Fruit fly (Drosophila melanogaster) whole organism, embryonic: Measurements from ENCODE around the gene rost.

Experiments used
- CG10366 ChIP-seq: fragments of 200-800 bp; sonication (Bioruptor generic); IDR thresholded peaks from 2 replicates; pipeline ENCODE4 v1.3.6; 2022; ENCODE audit warnings: missing biosample characterization, missing genetic modification characterization
- CG12744 ChIP-seq: fragments of 200-800 bp; sonication (Bioruptor generic); optimal IDR thresholded peaks from 2 replicates; lab custom pipeline; 2016; ENCODE audit warnings: missing biosample characterization, missing genetic modification characterization
- CG14860 ChIP-seq: fragments of 200-800 bp; sonication (Bioruptor generic); IDR thresholded peaks from 3 replicates; pipeline ENCODE4 v1.3.6; 2022; ENCODE audit warnings: missing biosample characterization, missing genetic modification characterization; ENCODE audit not compliant: partially characterized antibody
- CG15269 ChIP-seq: fragments of 200-800 bp; sonication (Bioruptor generic); optimal IDR thresholded peaks from 2 replicates; lab custom pipeline; 2018; ENCODE audit warnings: missing biosample characterization, mild to moderate bottlenecking, missing genetic modification characterization, moderate library complexity
- CG16813 ChIP-seq: fragments of 200-800 bp; sonication (Bioruptor generic); IDR thresholded peaks from 3 replicates; pipeline ENCODE4 v1.3.6; 2022; ENCODE audit warnings: missing biosample characterization, missing genetic modification characterization; ENCODE audit not compliant: partially characterized antibody
- CG18476 ChIP-seq: fragments of 200-800 bp; sonication (Bioruptor generic); optimal IDR thresholded peaks from 2 replicates; lab custom pipeline; 2016; ENCODE audit warnings: missing biosample characterization, mild to moderate bottlenecking, missing genetic modification characterization
- CG2199 ChIP-seq: fragments of 200-800 bp; sonication (Bioruptor generic); IDR thresholded peaks from 3 replicates; pipeline ENCODE4 v1.3.6; 2022; ENCODE audit warnings: missing biosample characterization, missing genetic modification characterization
- CG2875 ChIP-seq: fragments of 200-800 bp; sonication (Bioruptor generic); optimal IDR thresholded peaks from 2 replicates; lab custom pipeline; 2017; ENCODE audit warnings: missing biosample characterization, mild to moderate bottlenecking, missing genetic modification characterization, missing genetic modification reagents
- CG31365 ChIP-seq: fragments of 200-800 bp; sonication (Bioruptor generic); optimal IDR thresholded peaks from 2 replicates; lab custom pipeline; 2018; ENCODE audit warnings: missing biosample characterization, mild to moderate bottlenecking, missing genetic modification characterization
- CG34376 ChIP-seq: fragments of 200-800 bp; sonication (Bioruptor generic); optimal IDR thresholded peaks from 2 replicates; lab custom pipeline; 2018; ENCODE audit warnings: missing biosample characterization, mild to moderate bottlenecking, missing genetic modification characterization
- CG3726 ChIP-seq: fragments of 200-800 bp; sonication (Bioruptor generic); IDR thresholded peaks from 3 replicates; pipeline ENCODE4, ENCODE4 v1.3.6; 2022; ENCODE audit warnings: missing biosample characterization, missing genetic modification characterization
- CG6254 ChIP-seq: fragments of 200-800 bp; sonication (Bioruptor generic); optimal IDR thresholded peaks from 3 replicates; lab custom pipeline; 2017; ENCODE audit warnings: mild to moderate bottlenecking, missing biosample characterization, missing genetic modification reagents, missing genetic modification characterization
- CG7987 ChIP-seq: fragments of 200-800 bp; sonication (Bioruptor generic); optimal IDR thresholded peaks from 2 replicates; lab custom pipeline; 2018; ENCODE audit warnings: missing biosample characterization, mild to moderate bottlenecking, missing genetic modification characterization, moderate library complexity
- CG8359 ChIP-seq: fragments of 200-800 bp; sonication (Bioruptor generic); optimal IDR thresholded peaks from 2 replicates; lab custom pipeline; 2017; ENCODE audit warnings: missing biosample characterization, mild to moderate bottlenecking, missing genetic modification characterization, borderline replicate concordance
- CG9215 ChIP-seq: fragments of 200-800 bp; sonication (Bioruptor generic); IDR thresholded peaks from 2 replicates; pipeline ENCODE4 v1.3.6; 2022; ENCODE audit warnings: missing biosample characterization, missing genetic modification characterization
- Elba2 ChIP-seq: fragments of 200-800 bp; sonication (Bioruptor generic); optimal IDR thresholded peaks from 3 replicates; lab custom pipeline; 2016; ENCODE audit warnings: missing biosample characterization, missing genetic modification characterization
- Ets65A ChIP-seq: fragments of 200-800 bp; sonication (Bioruptor generic); peaks from one replicate; lab custom pipeline; 2016; ENCODE audit warnings: missing biosample characterization, missing genetic modification characterization
- Ets97D ChIP-seq: fragments of 200-800 bp; sonication (Bioruptor generic); optimal IDR thresholded peaks from 3 replicates; lab custom pipeline; 2016; ENCODE audit warnings: missing biosample characterization, missing genetic modification characterization
- Jarid2 ChIP-seq: fragments of 200-800 bp; sonication (Bioruptor generic); optimal IDR thresholded peaks from 3 replicates; lab custom pipeline; 2017; ENCODE audit warnings: mild to moderate bottlenecking, missing biosample characterization, missing genetic modification reagents, missing genetic modification characterization
- Mad ChIP-seq: fragments of 200-800 bp; sonication (Bioruptor generic); optimal IDR thresholded peaks from 2 replicates; lab custom pipeline; 2016; ENCODE audit warnings: missing biosample characterization, missing genetic modification characterization
- Nf-YC ChIP-seq: fragments of 200-800 bp; optimal IDR thresholded peaks from 3 replicates; lab custom pipeline; 2019; ENCODE audit warnings: missing biosample characterization, mild to moderate bottlenecking, missing genetic modification characterization, moderate library complexity
- Oli ChIP-seq: fragments of 200-800 bp; sonication (Bioruptor generic); optimal IDR thresholded peaks from 2 replicates; lab custom pipeline; 2018; ENCODE audit warnings: missing biosample characterization, mild to moderate bottlenecking, missing genetic modification characterization, moderate library complexity
- Sox102F ChIP-seq: fragments of 200-800 bp; sonication (Bioruptor generic); optimal IDR thresholded peaks from 2 replicates; lab custom pipeline; 2018; ENCODE audit warnings: missing biosample characterization, mild to moderate bottlenecking, missing genetic modification characterization, moderate library complexity
- abd-A ChIP-seq: fragments of 200-800 bp; sonication (Bioruptor generic); optimal IDR thresholded peaks from 3 replicates; lab custom pipeline; 2019; ENCODE audit warnings: missing biosample characterization, mild to moderate bottlenecking, missing genetic modification characterization, moderate library complexity
- ac ChIP-seq: fragments of 200-800 bp; sonication (Bioruptor generic); optimal IDR thresholded peaks from 3 replicates; lab custom pipeline; 2017; ENCODE audit warnings: missing biosample characterization, mild to moderate bottlenecking, missing genetic modification characterization
- amos ChIP-seq: fragments of 200-800 bp; sonication (Bioruptor generic); IDR thresholded peaks from 2 replicates; pipeline ENCODE4 v1.3.6; 2022; ENCODE audit warnings: missing biosample characterization, missing genetic modification characterization; ENCODE audit not compliant: partially characterized antibody
- cas ChIP-seq: fragments of 200-800 bp; sonication (Bioruptor generic); IDR thresholded peaks from 2 replicates; pipeline ENCODE4 v1.3.6; 2022; ENCODE audit warnings: missing biosample characterization, missing genetic modification characterization
- ci ChIP-seq: fragments of 200-800 bp; sonication (Bioruptor generic); IDR thresholded peaks from 3 replicates; pipeline ENCODE4 v1.3.6; 2022; ENCODE audit warnings: missing biosample characterization, missing genetic modification characterization
- dimm ChIP-seq: fragments of 200-800 bp; sonication (Bioruptor generic); IDR thresholded peaks from 2 replicates; pipeline ENCODE4 v1.3.6; 2022; ENCODE audit warnings: missing biosample characterization, missing genetic modification characterization
- disco-r ChIP-seq: fragments of 200-800 bp; sonication (Bioruptor generic); optimal IDR thresholded peaks from 2 replicates; lab custom pipeline; 2016; ENCODE audit warnings: missing biosample characterization, missing genetic modification characterization
- dmrt99B ChIP-seq: fragments of 200-800 bp; sonication (Bioruptor generic); optimal IDR thresholded peaks from 2 replicates; lab custom pipeline; 2018; ENCODE audit warnings: missing biosample characterization, mild to moderate bottlenecking, missing genetic modification characterization, moderate library complexity
- exex ChIP-seq: fragments of 200-800 bp; sonication (Bioruptor generic); optimal IDR thresholded peaks from 4 replicates; lab custom pipeline; 2018; ENCODE audit warnings: missing biosample characterization, mild to moderate bottlenecking, missing genetic modification characterization, moderate library complexity
- ftz-f1 ChIP-seq: fragments of 200-800 bp; sonication (Bioruptor generic); optimal IDR thresholded peaks from 2 replicates; lab custom pipeline; 2016; ENCODE audit warnings: missing biosample characterization, missing genetic modification characterization
- ham ChIP-seq: fragments of 200-800 bp; sonication (Bioruptor generic); IDR thresholded peaks from 2 replicates; pipeline ENCODE4 v1.3.6; 2022; ENCODE audit warnings: missing biosample characterization, missing genetic modification characterization
- ind ChIP-seq: fragments of 200-800 bp; sonication (Bioruptor generic); optimal IDR thresholded peaks from 3 replicates; lab custom pipeline; 2016; ENCODE audit warnings: missing biosample characterization, missing genetic modification characterization
- ken ChIP-seq: fragments of 200-800 bp; sonication (Bioruptor generic); IDR thresholded peaks from 3 replicates; pipeline ENCODE4 v1.3.6; 2022; ENCODE audit warnings: missing biosample characterization, missing genetic modification characterization
- lbe ChIP-seq: fragments of 200-800 bp; sonication (Bioruptor generic); optimal IDR thresholded peaks from 2 replicates; lab custom pipeline; 2016; ENCODE audit warnings: missing biosample characterization, mild to moderate bottlenecking, missing genetic modification characterization
- mam ChIP-seq: fragments of 200-800 bp; sonication (Bioruptor generic); optimal IDR thresholded peaks from 3 replicates; lab custom pipeline; 2016; ENCODE audit warnings: missing biosample characterization, missing genetic modification characterization
- nerfin-2 ChIP-seq: fragments of 200-800 bp; sonication (Bioruptor generic); IDR thresholded peaks from 2 replicates; pipeline ENCODE4 v1.3.6; 2022; ENCODE audit warnings: missing biosample characterization, missing genetic modification characterization; ENCODE audit not compliant: partially characterized antibody
- p53 ChIP-seq: fragments of 200-800 bp; sonication (Bioruptor generic); optimal IDR thresholded peaks from 2 replicates; lab custom pipeline; 2016; ENCODE audit warnings: missing biosample characterization, missing genetic modification characterization
- peb ChIP-seq: fragments of 200-800 bp; sonication (Bioruptor generic); IDR thresholded peaks from 2 replicates; pipeline ENCODE4 v1.3.6; 2022; ENCODE audit warnings: missing biosample characterization, missing genetic modification characterization
- ro ChIP-seq: fragments of 200-800 bp; sonication (Bioruptor generic); IDR thresholded peaks from 2 replicates; pipeline ENCODE4 v1.3.6; 2022; ENCODE audit warnings: missing biosample characterization, missing genetic modification characterization
- run ChIP-seq: fragments of 200-800 bp; sonication (Bioruptor generic); optimal IDR thresholded peaks from 3 replicates; lab custom pipeline; 2018; ENCODE audit warnings: missing biosample characterization, mild to moderate bottlenecking, missing genetic modification characterization
- sim ChIP-seq: fragments of 200-800 bp; sonication (Bioruptor generic); IDR thresholded peaks from 2 replicates; pipeline ENCODE4 v1.3.6; 2022; ENCODE audit warnings: missing biosample characterization, missing genetic modification characterization
- sob ChIP-seq: fragments of 200-800 bp; sonication (Bioruptor generic); IDR thresholded peaks from 2 replicates; pipeline ENCODE4 v1.3.6; 2022; ENCODE audit warnings: missing biosample characterization, missing genetic modification characterization
- tll ChIP-seq, 2 experiments: fragments of 200-800 bp in 1 of 2; fragments of >200 bp in 1 of 2; sonication (Bioruptor generic) in 1 of 2; optimal IDR thresholded peaks; 2 replicates each; lab custom pipeline; 2017 to 2019; ENCODE audit warnings: missing biosample characterization in 2 of 2, missing genetic modification characterization in 2 of 2, mild to moderate bottlenecking in 1 of 2, moderate library complexity in 1 of 2
- unc-4 ChIP-seq: fragments of 200-800 bp; sonication (Bioruptor generic); IDR thresholded peaks from 2 replicates; pipeline ENCODE4 v1.3.6; 2022; ENCODE audit warnings: missing biosample characterization, missing genetic modification characterization; ENCODE audit not compliant: partially characterized antibody
- wdn ChIP-seq: fragments of 200-800 bp; sonication (Bioruptor generic); IDR thresholded peaks from 2 replicates; pipeline ENCODE4 v1.3.6; 2022; ENCODE audit warnings: missing biosample characterization, missing genetic modification characterization

Gene rost

DNA sequence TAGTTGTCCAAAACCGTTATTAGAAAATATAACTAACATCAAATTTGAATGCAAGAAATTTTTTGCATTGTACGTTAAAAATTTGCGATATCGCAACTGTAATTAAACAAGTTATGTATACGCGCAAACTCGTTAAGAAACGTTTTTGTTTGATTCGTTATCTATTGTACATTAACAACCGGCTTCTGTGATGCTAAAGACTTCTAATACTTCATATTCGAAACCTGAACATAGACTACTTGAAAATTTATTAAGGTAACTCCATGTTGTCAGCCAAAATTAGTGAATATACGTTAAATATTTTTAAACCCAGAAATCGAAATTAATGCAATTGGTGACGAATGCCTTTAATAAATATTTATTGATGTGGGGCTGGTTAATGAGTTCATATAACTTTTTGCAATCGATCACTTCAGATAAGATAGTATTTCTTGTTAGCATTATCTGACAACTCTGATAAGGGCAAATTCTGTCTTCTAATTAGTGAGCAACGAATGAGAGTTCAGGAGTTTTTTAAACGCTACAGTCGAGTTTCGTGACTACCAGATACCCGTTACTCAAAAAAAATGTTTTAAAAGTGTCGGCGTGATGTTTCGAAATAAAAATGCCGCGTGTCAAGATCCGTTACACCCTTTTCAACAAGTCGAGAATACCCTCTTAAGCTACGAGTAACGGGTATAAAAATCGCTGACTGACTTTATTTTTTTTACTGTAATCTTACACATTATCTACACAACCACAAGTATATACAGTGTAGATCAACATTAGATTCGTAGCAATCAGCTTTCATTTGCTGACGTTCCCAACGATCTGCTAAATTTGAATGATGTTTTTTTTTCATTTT, 36.9 kb downstream of the rost start (continued):
- TF ChIP-seq ind (GFP tag; lab: Kevin White, UChicago), result peak; percentile 35
- no peak for TF ChIP-seq ken
- TF ChIP-seq Sox102F (GFP tag; lab: Kevin White, UChicago), result peak; percentile 24
- peak; percentile 9 for TF ChIP-seq run (tag; lab: Kevin White, UChicago)
- TF ChIP-seq nerfin-2 (GFP tag; lab: Robert Waterston, UW), result peak; percentile 57
- TF ChIP-seq CG2875, result peak; percentile 33
- TF ChIP-seq mam (GFP tag; lab: Kevin White, UChicago), result peak; percentile 9
- TF ChIP-seq ham, result no peak
- peak; percentile 31 for TF ChIP-seq Oli (tag; lab: Kevin White, UChicago)
- peak; percentile 30 for TF ChIP-seq CG34376 (GFP tag; lab: Kevin White, UChicago)
- peak; percentile 85 for TF ChIP-seq CG2199 (GFP tag; lab: Robert Waterston, UW)
- TF ChIP-seq CG6254, result no peak
- TF ChIP-seq wdn (GFP tag; lab: Robert Waterston, UW), result 0 out of 2 replicates have a peak, but pooled peaks have one; percentile 22
- peak; percentile 74 for TF ChIP-seq CG16813 (GFP tag; lab: Robert Waterston, UW)
- peak; percentile 16 for TF ChIP-seq Jarid2 (GFP tag; lab: Kevin White, UChicago)
- peak; percentile 36; the same call in 1 of the 2 replicates for TF ChIP-seq sob (GFP tag; lab: Robert Waterston, UW)
- TF ChIP-seq lbe (GFP tag; lab: Kevin White, UChicago), result no peak
- TF ChIP-seq ac, result no peak
- TF ChIP-seq cas (GFP tag; lab: Robert Waterston, UW), result no peak
- no peak for TF ChIP-seq CG3726 (GFP tag; lab: Robert Waterston, UW)
- TF ChIP-seq CG18476, result no peak
- no peak for TF ChIP-seq dimm
- TF ChIP-seq abd-A (tag; lab: Kevin White, UChicago), result no peak
- TF ChIP-seq CG8359 (GFP tag; lab: Kevin White, UChicago), result no peak
- peak; percentile 1 for TF ChIP-seq Mad (GFP tag; lab: Kevin White, UChicago)
- no peak for TF ChIP-seq p53 (GFP tag; lab: Kevin White, UChicago)
- peak; percentile 20; the same call in 1 of the 2 replicates for TF ChIP-seq sim
- TF ChIP-seq CG12744 (GFP tag; lab: Kevin White, UChicago), result peak; percentile 41
- no peak for TF ChIP-seq Ets97D (GFP tag; lab: Kevin White, UChicago)
- TF ChIP-seq amos (GFP tag; lab: Robert Waterston, UW), result peak; percentile 83
- no peak for TF ChIP-seq CG7987 (GFP tag; lab: Kevin White, UChicago)
- no peak for TF ChIP-seq unc-4 (GFP tag; lab: Robert Waterston, UW)
- TF ChIP-seq ftz-f1 (GFP tag; lab: Kevin White, UChicago), result no peak
- TF ChIP-seq Ets65A, result peak; percentile 94
- no peak; the same call in 1 of the 2 replicates for TF ChIP-seq CG9215
- TF ChIP-seq CG31365 (tag; lab: Kevin White, UChicago), result no peak
- TF ChIP-seq Elba2 (GFP tag; lab: Kevin White, UChicago), result peak; percentile 26
- TF ChIP-seq ci (GFP tag; lab: Robert Waterston, UW), result peak; percentile 68
- TF ChIP-seq tll (GFP tag; optimal IDR thresholded peaks at IDR 0.05; lab: Kevin White, UChicago), result peak in 1 of 2 experiments; percentile 26
- TF ChIP-seq dmrt99B (tag; lab: Kevin White, UChicago), result peak; percentile 37
- no peak; the same call in 2 of the 3 replicates for TF ChIP-seq CG14860 (GFP tag; lab: Robert Waterston, UW)
- TF ChIP-seq ro (GFP tag; lab: Robert Waterston, UW), result no peak
- TF ChIP-seq Nf-YC, result no peak
- TF ChIP-seq peb (GFP tag; lab: Robert Waterston, UW), result no peak
- no peak for TF ChIP-seq disco-r (GFP tag; lab: Kevin White, UChicago)
- TF ChIP-seq exex (tag; lab: Kevin White, UChicago), result peak; percentile 97
- TF ChIP-seq CG15269 (tag; lab: Kevin White, UChicago), result peak; percentile 39
- TF ChIP-seq CG10366 (GFP tag; lab: Robert Waterston, UW), result peak; percentile 31
